Worm (Caenorhabditis elegans): ENCODE results near the gene C15H9.11.

The C15H9.11 gene

ce11 chrX:6075209-6075608 lies 28.0 kb downstream of the C15H9.11 start, which contains the start of gene lgc-58:
TSS of gene lgc-58 (plus strand) at chrX:6075509.
- TF ChIP-seq xnd-1 (tag; optimal IDR thresholded peaks at IDR 0.05), result no peak
- no peak for TF ChIP-seq lsy-27 (tag; optimal IDR thresholded peaks at IDR 0.05; ENCODE audit: borderline replicate concordance, insufficient read depth)
- TF ChIP-seq ceh-27 (GFP tag; optimal IDR thresholded peaks at IDR 0.05), result no peak

DNA sequence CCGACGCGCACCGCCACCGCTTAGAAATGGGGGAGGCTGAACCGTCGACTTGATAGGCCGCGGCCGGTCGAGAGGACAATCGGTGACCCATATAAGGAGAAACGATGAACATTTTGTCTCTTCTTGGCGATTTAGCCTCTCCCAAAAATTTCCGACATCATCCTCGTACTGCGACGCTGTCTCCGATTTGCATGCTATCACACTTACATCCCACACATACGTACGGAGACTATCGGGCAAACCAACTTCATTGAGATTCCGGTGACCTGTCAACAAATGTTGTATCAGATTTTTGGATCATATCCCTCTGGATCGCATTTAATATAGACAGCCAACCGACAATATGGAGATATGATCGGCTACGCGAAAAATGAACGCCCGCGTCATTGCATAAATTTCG lies 36.6 kb downstream of the C15H9.11 start:
- TF ChIP-seq efl-1 (GFP tag; optimal IDR thresholded peaks at IDR 0.05) (no peak), D2030.7 (GFP tag; IDR thresholded peaks at IDR 0.05) (no peak), ceh-79 (tag; optimal IDR thresholded peaks at IDR 0.05) (no peak), mes-4 (tag; optimal IDR thresholded peaks at IDR 0.05) (no peak), ekl-4 (GFP tag; IDR thresholded peaks at IDR 0.05) (no peak)

ce11 chrX:6065936-6066452 lies 37.2 kb downstream of the C15H9.11 start, which contains the start of gene ptr-4:
TSS of gene ptr-4 (minus strand) at chrX:6065986.
- no peak for TF ChIP-seq Y67H2A.10 (GFP tag; conservative IDR thresholded peaks at IDR 0.05)
- TF ChIP-seq C17E4.6 (GFP tag; IDR thresholded peaks at IDR 0.05), result no peak
- no peak for TF ChIP-seq madf-3 (GFP tag; IDR thresholded peaks at IDR 0.05)
- no peak for TF ChIP-seq ceh-79 (tag; optimal IDR thresholded peaks at IDR 0.05)
- no peak for TF ChIP-seq ztf-28 (GFP tag; IDR thresholded peaks at IDR 0.05)
- TF ChIP-seq ZK185.1 (tag; optimal IDR thresholded peaks at IDR 0.05; ENCODE audit: poor library complexity, severe bottlenecking), result no peak
- TF ChIP-seq tlf-1 (GFP tag; optimal IDR thresholded peaks at IDR 0.05), result no peak
- no peak for TF ChIP-seq F49E8.2 (tag; optimal IDR thresholded peaks at IDR 0.05; ENCODE audit: insufficient read depth)
- no peak for TF ChIP-seq nfya-1 (tag; optimal IDR thresholded peaks at IDR 0.05; ENCODE audit: borderline replicate concordance, insufficient read depth)
- no peak for TF ChIP-seq gei-17 (GFP tag; optimal IDR thresholded peaks at IDR 0.05)
- TF ChIP-seq snpc-4 (GFP tag; optimal IDR thresholded peaks at IDR 0.05), result no peak
- TF ChIP-seq snpc-4 (tag; optimal IDR thresholded peaks at IDR 0.05), result no peak
- TF ChIP-seq repo-1 (tag; optimal IDR thresholded peaks at IDR 0.05), result no peak
- TF ChIP-seq ets-4 (GFP tag; optimal IDR thresholded peaks at IDR 0.05), result no peak
- TF ChIP-seq ama-1 (optimal IDR thresholded peaks at IDR 0.05), result no peak
- TF ChIP-seq ama-1 (GFP tag; optimal IDR thresholded peaks at IDR 0.05), result no peak
- no peak for TF ChIP-seq tbp1 (GFP tag; optimal IDR thresholded peaks at IDR 0.05)

ce11 chrX:6064385-6064784 lies 38.8 kb downstream of the C15H9.11 start:
- TF ChIP-seq hrde-1 (tag; optimal IDR thresholded peaks at IDR 0.05; ENCODE audit: borderline replicate concordance) (no peak), mcd-1 (GFP tag; IDR thresholded peaks at IDR 0.05) (no peak), F33H1.4 (GFP tag; IDR thresholded peaks at IDR 0.05) (no peak), pbrm-1 (GFP tag; IDR thresholded peaks at IDR 0.05) (no peak), die-1 (tag; optimal IDR thresholded peaks at IDR 0.05) (no peak), madf-8 (GFP tag; conservative IDR thresholded peaks at IDR 0.05) (no peak), him-1 (tag; optimal IDR thresholded peaks at IDR 0.05) (no peak), hlh-26 (GFP tag; conservative IDR thresholded peaks at IDR 0.05) (no peak), aptf-3 (GFP tag; IDR thresholded peaks at IDR 0.05) (no peak), fkh-3 (tag; optimal IDR thresholded peaks at IDR 0.05) (no peak), ztf-18 (tag; optimal IDR thresholded peaks at IDR 0.05) (no peak), ceh-91 (GFP tag; IDR thresholded peaks at IDR 0.05) (no peak), lin-54 (GFP tag; optimal IDR thresholded peaks at IDR 0.05) (no peak), hsf-1 (GFP tag; IDR thresholded peaks at IDR 0.05) (no peak), hlh-12 (tag; optimal IDR thresholded peaks at IDR 0.05) (no peak), sdz-38 (tag; optimal IDR thresholded peaks at IDR 0.05) (no peak), egl-18 (GFP tag; IDR thresholded peaks at IDR 0.05) (no peak), lin-35 (GFP tag; optimal IDR thresholded peaks at IDR 0.05) (no peak), ccch-3 (GFP tag; optimal IDR thresholded peaks at IDR 0.05) (no peak)

Data from whole organism, young adult.